Fruit fly (Drosophila melanogaster): ENCODE data around the gene wge.

DNA sequence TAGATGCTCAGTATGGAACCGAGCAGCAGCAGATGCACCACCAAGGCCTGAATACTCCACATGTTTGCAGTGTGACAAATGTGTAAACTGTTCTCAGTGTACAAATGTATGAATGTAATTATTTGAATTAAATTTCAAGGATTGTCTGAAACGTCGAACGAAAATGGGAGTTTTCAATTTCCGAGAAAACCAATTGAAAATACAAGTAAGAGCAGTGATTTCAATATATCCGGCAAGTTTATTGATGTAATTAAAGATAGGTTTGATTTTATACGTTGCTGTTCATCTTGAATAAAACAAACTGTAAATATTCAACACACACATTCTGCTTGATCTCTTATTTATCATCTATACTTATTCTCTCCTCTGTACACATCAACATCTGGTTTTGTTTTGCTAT lies 10.3 kb downstream of the wge start, which contains the start of gene CG4907:
- TF ChIP-seq insv (optimal IDR thresholded peaks at IDR 0.05) (no peak), psq (optimal IDR thresholded peaks at IDR 0.05) (no peak), h (optimal IDR thresholded peaks at IDR 0.05) (no peak), Sin3A (optimal IDR thresholded peaks at IDR 0.05) (no peak)

All from Kc167 (cell line).